Fruit fly (Drosophila melanogaster): ENCODE data around the gene RabGGTb.
A peak's percentile ranks its signal among the peaks of the same experiment; 100 is the strongest.

RabGGTb gene

dm6 chr2L:2884683-2885502 lies 6.0 kb downstream of the RabGGTb start (continued):
- peak; percentile 45 for TF ChIP-seq Mes4 (GFP tag; optimal IDR thresholded peaks at IDR 0.05)
- peak; percentile 84 for TF ChIP-seq CG17186 (GFP tag; optimal IDR thresholded peaks at IDR 0.05)
- TF ChIP-seq fd3F (GFP tag; optimal IDR thresholded peaks at IDR 0.05): no peak
- no peak for TF ChIP-seq tio (GFP tag; optimal IDR thresholded peaks at IDR 0.05)
- no peak for TF ChIP-seq hkb (optimal IDR thresholded peaks at IDR 0.05)
- TF ChIP-seq hkb (GFP tag; IDR thresholded peaks at IDR 0.05): peak; percentile 30
- peak; percentile 54; the same call in 2 of the 4 replicates for TF ChIP-seq Gug (GFP tag; IDR thresholded peaks at IDR 0.05)
- peak; percentile 65 for TF ChIP-seq Lhr (GFP tag; optimal IDR thresholded peaks at IDR 0.05)
- peak; percentile 60 for TF ChIP-seq scrt (GFP tag; optimal IDR thresholded peaks at IDR 0.05)
- peak; percentile 57; the same call in 1 of the 2 replicates for TF ChIP-seq tna (GFP tag; IDR thresholded peaks at IDR 0.05; ENCODE audit: partially characterized antibody)
- peak; percentile 93 for TF ChIP-seq Jarid2 (GFP tag; optimal IDR thresholded peaks at IDR 0.05)
- TF ChIP-seq ken (GFP tag; IDR thresholded peaks at IDR 0.05): peak; percentile 65; the same call in 2 of the 3 replicates
- TF ChIP-seq CG14965 (GFP tag; optimal IDR thresholded peaks at IDR 0.05; ENCODE audit: borderline replicate concordance): no peak
- TF ChIP-seq sob (GFP tag; IDR thresholded peaks at IDR 0.05): peak; percentile 63
- peak; percentile 31 for TF ChIP-seq Hey (tag; optimal IDR thresholded peaks at IDR 0.05)
- TF ChIP-seq CG15073 (GFP tag; optimal IDR thresholded peaks at IDR 0.05): no peak
- peak; percentile 45 for TF ChIP-seq dm (GFP tag; optimal IDR thresholded peaks at IDR 0.05)
- peak; percentile 70 for TF ChIP-seq Adf1 (GFP tag; IDR thresholded peaks at IDR 0.05)
- TF ChIP-seq Doc2 (GFP tag; IDR thresholded peaks at IDR 0.05): no peak
- peak; percentile 14 for TF ChIP-seq CG2202 (tag; optimal IDR thresholded peaks at IDR 0.05)
- TF ChIP-seq ase (GFP tag; IDR thresholded peaks at IDR 0.05): peak; percentile 67; the same call in 2 of the 3 replicates
- no peak for TF ChIP-seq Hsf (GFP tag; optimal IDR thresholded peaks at IDR 0.05)
- TF ChIP-seq Rfx (GFP tag; IDR thresholded peaks at IDR 0.05): peak; percentile 79
- no peak for TF ChIP-seq CG1024 (GFP tag; IDR thresholded peaks at IDR 0.05)
- TF ChIP-seq sna (GFP tag; IDR thresholded peaks at IDR 0.05; ENCODE audit: partially characterized antibody): 0 out of 2 replicates have a peak, but pooled peaks have one; percentile 34
- TF ChIP-seq CG10543 (GFP tag; optimal IDR thresholded peaks at IDR 0.05): peak; percentile 80
- peak; percentile 57 for TF ChIP-seq CG13296 (GFP tag; optimal IDR thresholded peaks at IDR 0.05)
- TF ChIP-seq Abd-B (GFP tag; optimal IDR thresholded peaks at IDR 0.05): peak; percentile 5
- peak; percentile 3 for TF ChIP-seq wek (GFP tag; optimal IDR thresholded peaks at IDR 0.05)
- peak; percentile 20 for TF ChIP-seq D19A (tag; optimal IDR thresholded peaks at IDR 0.05)
- TF ChIP-seq GATAe (GFP tag; conservative IDR thresholded peaks at IDR 0.05): peak; percentile 73
- no peak for TF ChIP-seq CG12942 (GFP tag; optimal IDR thresholded peaks at IDR 0.05)
- TF ChIP-seq cato (GFP tag; optimal IDR thresholded peaks at IDR 0.05; ENCODE audit: borderline replicate concordance): no peak
- TF ChIP-seq CG11560 (tag; IDR thresholded peaks at IDR 0.05): no peak
- peak; percentile 31 for TF ChIP-seq Atf6 (GFP tag; IDR thresholded peaks at IDR 0.05)
- no peak for TF ChIP-seq CG4617 (GFP tag; optimal IDR thresholded peaks at IDR 0.05; ENCODE audit: borderline replicate concordance)
- peak; percentile 71 for TF ChIP-seq Opbp (GFP tag; IDR thresholded peaks at IDR 0.05; ENCODE audit: partially characterized antibody)
- no peak for TF ChIP-seq gem (tag; optimal IDR thresholded peaks at IDR 0.05)
- TF ChIP-seq Dref (GFP tag; IDR thresholded peaks at IDR 0.05): peak; percentile 56
- no peak for TF ChIP-seq CG6683 (GFP tag; optimal IDR thresholded peaks at IDR 0.05)
- no peak for TF ChIP-seq Atf3 (GFP tag; optimal IDR thresholded peaks at IDR 0.05)
- peak; percentile 48; the same call in 1 of the 2 replicates for TF ChIP-seq CG11085 (GFP tag; IDR thresholded peaks at IDR 0.05)
- peak; percentile 60 for TF ChIP-seq mirr (GFP tag; optimal IDR thresholded peaks at IDR 0.05)
- 0 out of 2 replicates have a peak, but pooled peaks have one; percentile 30 for TF ChIP-seq Oaz (GFP tag; IDR thresholded peaks at IDR 0.05)
- TF ChIP-seq gsb-n (tag; optimal IDR thresholded peaks at IDR 0.05): no peak
- peak; percentile 18; the same call in 2 of the 3 replicates for TF ChIP-seq CG16813 (GFP tag; IDR thresholded peaks at IDR 0.05; ENCODE audit: partially characterized antibody)
- peak; percentile 63 for TF ChIP-seq CG14014 (GFP tag; IDR thresholded peaks at IDR 0.05)
- peak; percentile 42 for TF ChIP-seq grau (tag; optimal IDR thresholded peaks at IDR 0.05)

Data from whole organism, embryonic.